Worm (Caenorhabditis elegans): ENCODE data around the gene C05C8.8.

DNA sequence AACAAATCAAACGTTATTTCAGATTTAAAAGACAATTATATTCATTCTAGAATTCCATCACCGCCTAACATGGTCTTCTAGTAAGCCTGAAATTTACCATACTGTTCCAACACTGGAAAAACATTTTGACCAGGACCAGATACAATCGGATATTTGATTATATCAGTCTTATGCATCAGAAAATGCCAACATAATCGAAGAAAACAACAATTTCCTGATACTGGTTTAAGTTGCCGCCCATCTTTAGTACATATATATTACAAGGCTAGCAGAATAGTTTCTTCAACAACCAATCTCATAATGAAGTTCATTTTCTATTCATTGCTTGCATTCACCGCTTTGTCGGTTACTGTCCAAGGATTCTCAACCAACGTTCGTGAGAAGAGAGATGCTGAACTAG lies 4.0 kb upstream of the C05C8.8 start, which contains the start of gene C13A2.12:
- TF ChIP-seq dpl-1 (GFP tag; optimal IDR thresholded peaks at IDR 0.05) (no peak), ama-1 (optimal IDR thresholded peaks at IDR 0.05) (no peak), rnt-1 (tag; optimal IDR thresholded peaks at IDR 0.05) (no peak), egl-27 (tag; optimal IDR thresholded peaks at IDR 0.05) (no peak), nhr-77 (tag; optimal IDR thresholded peaks at IDR 0.05) (no peak)
